Worm (Caenorhabditis elegans) whole organism, early embryonic: ENCODE data around the gene ZK1307.8.

Experiments
- B0310.2 ChIP-seq: sonication (generic microtip); optimal IDR thresholded peaks from 2 replicates; lab custom pipeline; 2016; ENCODE audit warnings: mild to moderate bottlenecking, missing genetic modification characterization, missing compliant biosample characterization
- ama-1 ChIP-seq: fragments of 150-350 bp; optimal IDR thresholded peaks from 2 replicates; lab custom pipeline; 2014
- flt-1 ChIP-seq: fragments of 200-800 bp; sonication (Bioruptor generic); IDR thresholded peaks from 2 replicates; pipeline ENCODE4 v1.3.6; 2022; ENCODE audit warnings: missing genetic modification characterization, missing compliant biosample characterization
- hnd-1 ChIP-seq: sonication (generic microtip); optimal IDR thresholded peaks from 2 replicates; lab custom pipeline; 2016; ENCODE audit warnings: missing genetic modification characterization, missing compliant biosample characterization
- scrt-1 ChIP-seq: fragments of 200-800 bp; sonication (Bioruptor generic); IDR thresholded peaks from 2 replicates; pipeline ENCODE4 v1.3.6; 2022; ENCODE audit warnings: missing genetic modification characterization, missing compliant biosample characterization
- tra-4 ChIP-seq: sonication (generic microtip); optimal IDR thresholded peaks from 2 replicates; lab custom pipeline; 2017; ENCODE audit warnings: missing genetic modification characterization, missing compliant biosample characterization

ce11 chrII:9609296-9609695 lies 15.1 kb upstream of the ZK1307.8 start, which contains the start of gene pap-2:
- TF ChIP-seq flt-1 (no peak), scrt-1 (no peak), tra-4 (tag; lab: Kevin White, UChicago) (no peak), hnd-1 (tag; lab: Kevin White, UChicago) (no peak), B0310.2 (tag; lab: Kevin White, UChicago) (no peak), ama-1 (lab: Kevin White, UChicago) (no peak)
